Fruit fly (Drosophila melanogaster): ENCODE data around the gene gdl-ORF39.
A peak's percentile ranks its signal among the peaks of the same experiment; 100 is the strongest.

gdl-ORF39 gene

dm6 chr3L:15532368-15533030 lies 23.3 kb downstream of the gdl-ORF39 start (continued):
- TF ChIP-seq CG12769 (tag; optimal IDR thresholded peaks at IDR 0.05) (peak; percentile 68), NK7.1 (GFP tag; optimal IDR thresholded peaks at IDR 0.05) (no peak), CG7556 (GFP tag; optimal IDR thresholded peaks at IDR 0.05) (peak; percentile 54), Max (GFP tag; optimal IDR thresholded peaks at IDR 0.05) (peak; percentile 27), nmo (GFP tag; optimal IDR thresholded peaks at IDR 0.05) (peak; percentile 16), chm (GFP tag; IDR thresholded peaks at IDR 0.05) (peak; percentile 23; the same call in 1 of the 2 replicates), CG9817 (tag; optimal IDR thresholded peaks at IDR 0.05) (peak; percentile 20), gsb-n (tag; optimal IDR thresholded peaks at IDR 0.05) (peak; percentile 73), crp (GFP tag; optimal IDR thresholded peaks at IDR 0.05) (no peak), so (GFP tag; IDR thresholded peaks at IDR 0.05) (0 out of 3 replicates have a peak, but pooled peaks have one; percentile 25), sim (GFP tag; IDR thresholded peaks at IDR 0.05) (peak; percentile 29; the same call in 1 of the 2 replicates), esg (GFP tag; conservative IDR thresholded peaks at IDR 0.05) (peak; percentile 55), row (GFP tag; IDR thresholded peaks at IDR 0.05) (peak; percentile 48), psq (GFP tag; optimal IDR thresholded peaks at IDR 0.05) (no peak), oc (tag; optimal IDR thresholded peaks at IDR 0.05) (peak; percentile 16), wor (GFP tag; IDR thresholded peaks at IDR 0.05) (peak; percentile 32; the same call in 1 of the 2 replicates), grau (tag; optimal IDR thresholded peaks at IDR 0.05) (peak; percentile 51), CG14014 (GFP tag; IDR thresholded peaks at IDR 0.05) (peak; percentile 59; the same call in 1 of the 2 replicates), Sry-δ (GFP tag; optimal IDR thresholded peaks at IDR 0.05) (no peak), Awh (GFP tag; IDR thresholded peaks at IDR 0.05) (0 out of 2 replicates have a peak, but pooled peaks have one; percentile 41), CG14710 (tag; optimal IDR thresholded peaks at IDR 0.05) (peak; percentile 74), CG10654 (GFP tag; optimal IDR thresholded peaks at IDR 0.05) (peak; percentile 15), abd-A (tag; optimal IDR thresholded peaks at IDR 0.05) (peak; percentile 10), Ada2b (GFP tag; IDR thresholded peaks at IDR 0.05) (peak; percentile 59), CG18011 (GFP tag; optimal IDR thresholded peaks at IDR 0.05) (no peak), Myb (GFP tag; optimal IDR thresholded peaks at IDR 0.05) (peak; percentile 14), disco-r (GFP tag; optimal IDR thresholded peaks at IDR 0.05) (no peak), HHEX (GFP tag; optimal IDR thresholded peaks at IDR 0.05) (no peak), gem (tag; optimal IDR thresholded peaks at IDR 0.05) (peak; percentile 39), CG14441 (GFP tag; IDR thresholded peaks at IDR 0.05) (peak; percentile 63), Chrac-16 (GFP tag; optimal IDR thresholded peaks at IDR 0.05) (peak; percentile 1), CG9215 (GFP tag; IDR thresholded peaks at IDR 0.05) (no peak), sisA (GFP tag; IDR thresholded peaks at IDR 0.05) (peak; percentile 42), HmgZ (tag; optimal IDR thresholded peaks at IDR 0.05) (peak; percentile 2), D (optimal IDR thresholded peaks at IDR 0.05) (no peak), D (GFP tag; optimal IDR thresholded peaks at IDR 0.05) (peak; percentile 70), chif (GFP tag; optimal IDR thresholded peaks at IDR 0.05) (peak in 1 of 2 experiments; percentile 33), CG9437 (GFP tag; optimal IDR thresholded peaks at IDR 0.05) (peak; percentile 33), CoRest (tag; optimal IDR thresholded peaks at IDR 0.05) (peak; percentile 17), CG3995 (GFP tag; optimal IDR thresholded peaks at IDR 0.05) (no peak), Aef1 (GFP tag; IDR thresholded peaks at IDR 0.05) (0 out of 3 replicates have a peak, but pooled peaks have one; percentile 29), CG2678 (tag; optimal IDR thresholded peaks at IDR 0.05) (peak; percentile 67), ERR (GFP tag; optimal IDR thresholded peaks at IDR 0.05) (no peak), crol (GFP tag; IDR thresholded peaks at IDR 0.05) (peak; percentile 76), Fer3 (tag; optimal IDR thresholded peaks at IDR 0.05) (peak; percentile 16), CG9797 (GFP tag; optimal IDR thresholded peaks at IDR 0.05) (no peak), CG7372 (GFP tag; IDR thresholded peaks at IDR 0.05) (peak; percentile 23; the same call in 1 of the 2 replicates), pho (GFP tag; optimal IDR thresholded peaks at IDR 0.05) (no peak), Rfx (GFP tag; IDR thresholded peaks at IDR 0.05) (peak; percentile 23; the same call in 1 of the 2 replicates), Lim3 (GFP tag; IDR thresholded peaks at IDR 0.05) (no peak)

All from whole organism, embryonic.